Worm (Caenorhabditis elegans) whole organism, early embryonic: ENCODE results near the gene Y43F8B.3.
"Not testable (repeated sequence)": the region's sequence is repeated elsewhere in the genome, so short reads cannot be mapped to it uniquely, and the experiment has no call there.

Source experiments
- aly-1 ChIP-seq: sonication (generic microtip); optimal IDR thresholded peaks from 2 replicates; lab custom pipeline; 2016; ENCODE audit warnings: missing genetic modification characterization, missing compliant biosample characterization
- ama-1 ChIP-seq: fragments of 150-350 bp; optimal IDR thresholded peaks from 2 replicates; lab custom pipeline; 2014
- ceh-13 ChIP-seq: fragments of 200-800 bp; sonication (Bioruptor generic); optimal IDR thresholded peaks from 2 replicates; lab custom pipeline; 2018; ENCODE audit warnings: mild to moderate bottlenecking, missing genetic modification characterization, missing compliant biosample characterization
- flt-1 ChIP-seq: fragments of 200-800 bp; sonication (Bioruptor generic); IDR thresholded peaks from 2 replicates; pipeline ENCODE4 v1.3.6; 2022; ENCODE audit warnings: missing genetic modification characterization, missing compliant biosample characterization
- hmg-4 ChIP-seq: fragments of 200-800 bp; sonication (Bioruptor generic); optimal IDR thresholded peaks from 2 replicates; lab custom pipeline; 2018; ENCODE audit warnings: mild to moderate bottlenecking, missing genetic modification characterization, missing compliant biosample characterization

- TF ChIP-seq ceh-13 (GFP tag; lab: Kevin White, UChicago); aly-1 (tag; lab: Kevin White, UChicago); hmg-4 (GFP tag; lab: Kevin White, UChicago); flt-1 (GFP tag; lab: Robert Waterston, UW); ama-1 (lab: Kevin White, UChicago): not testable (repeated sequence)
Observed at ce11 chrV:19517611-19518360, 14.9 kb downstream of the Y43F8B.3 start.
